Worm (Caenorhabditis elegans): ENCODE data around the gene mec-9.

mec-9 gene

ce11 chrV:9948840-9949239 is 33.9 kb upstream of the mec-9 start, which contains the start of gene nlp-58:
TSS of gene nlp-58 (minus strand) at chrV:9948940.
- TF ChIP-seq ets-7 (tag; optimal IDR thresholded peaks at IDR 0.05) (no peak), tra-4 (tag; optimal IDR thresholded peaks at IDR 0.05) (no peak), ceh-36 (tag; optimal IDR thresholded peaks at IDR 0.05) (no peak), hnd-1 (tag; optimal IDR thresholded peaks at IDR 0.05) (no peak), aly-1 (tag; optimal IDR thresholded peaks at IDR 0.05) (no peak), tbx-37 (GFP tag; conservative IDR thresholded peaks at IDR 0.05) (no peak), ceh-13 (GFP tag; optimal IDR thresholded peaks at IDR 0.05) (no peak)

- no peak for TF ChIP-seq pes-1 (GFP tag; IDR thresholded peaks at IDR 0.05)
- no peak for TF ChIP-seq sea-1 (GFP tag; conservative IDR thresholded peaks at IDR 0.05)
- no peak for TF ChIP-seq aly-1 (tag; optimal IDR thresholded peaks at IDR 0.05)
- no peak for TF ChIP-seq ama-1 (optimal IDR thresholded peaks at IDR 0.05)
- no peak for TF ChIP-seq F13C5.2 (tag; optimal IDR thresholded peaks at IDR 0.05)
- no peak for TF ChIP-seq ets-7 (tag; optimal IDR thresholded peaks at IDR 0.05)
- TF ChIP-seq ceh-36 (tag; optimal IDR thresholded peaks at IDR 0.05) = no peak
- TF ChIP-seq hmbx-1 (tag; optimal IDR thresholded peaks at IDR 0.05) = no peak
- no peak for TF ChIP-seq tra-4 (tag; optimal IDR thresholded peaks at IDR 0.05)
- TF ChIP-seq scrt-1 (GFP tag; IDR thresholded peaks at IDR 0.05) = no peak
- TF ChIP-seq flt-1 (GFP tag; IDR thresholded peaks at IDR 0.05) = no peak
- no peak for TF ChIP-seq tbx-11 (GFP tag; IDR thresholded peaks at IDR 0.05)
Measured at ce11 chrV:9944093-9944492, 29.2 kb upstream of the mec-9 start, which contains the start of gene sre-28. TSS of gene sre-28 (plus strand) at chrV:9944393.

ce11 chrV:9943039-9943438 is 28.1 kb upstream of the mec-9 start, which contains the start of gene fipr-12:
TSS of gene fipr-12 (plus strand) at chrV:9943339.
- TF ChIP-seq hmg-4 (GFP tag; optimal IDR thresholded peaks at IDR 0.05) (no peak), ets-7 (tag; optimal IDR thresholded peaks at IDR 0.05) (no peak)

- TF ChIP-seq B0310.2 (tag; optimal IDR thresholded peaks at IDR 0.05) = no peak
- TF ChIP-seq scrt-1 (GFP tag; IDR thresholded peaks at IDR 0.05) = no peak
- TF ChIP-seq hmg-4 (GFP tag; optimal IDR thresholded peaks at IDR 0.05) = no peak
- TF ChIP-seq sea-1 (GFP tag; conservative IDR thresholded peaks at IDR 0.05) = no peak
- TF ChIP-seq ets-7 (tag; optimal IDR thresholded peaks at IDR 0.05) = no peak
- no peak for TF ChIP-seq tra-4 (tag; optimal IDR thresholded peaks at IDR 0.05)
- TF ChIP-seq ama-1 (optimal IDR thresholded peaks at IDR 0.05) = no peak
- TF ChIP-seq flt-1 (GFP tag; IDR thresholded peaks at IDR 0.05) = no peak
- TF ChIP-seq hnd-1 (tag; optimal IDR thresholded peaks at IDR 0.05) = no peak
- TF ChIP-seq hmbx-1 (tag; optimal IDR thresholded peaks at IDR 0.05) = no peak
Measured at ce11 chrV:9937435-9937834, 22.5 kb upstream of the mec-9 start, which contains the start of gene srj-33. TSS of gene srj-33 (minus strand) at chrV:9937535.

ce11 chrV:9930612-9931065 is 15.7 kb upstream of the mec-9 start, which contains the start of the genes rmh-2 and suds-3:
TSS of gene rmh-2 (minus strand) at chrV:9930775.
TSS of gene suds-3 (plus strand) at chrV:9931015.
- TF ChIP-seq F13C5.2 (tag; optimal IDR thresholded peaks at IDR 0.05) (no peak), pes-1 (GFP tag; IDR thresholded peaks at IDR 0.05) (no peak), ceh-36 (tag; optimal IDR thresholded peaks at IDR 0.05) (no peak), B0310.2 (tag; optimal IDR thresholded peaks at IDR 0.05) (no peak), ets-7 (tag; optimal IDR thresholded peaks at IDR 0.05) (no peak), hmg-4 (GFP tag; optimal IDR thresholded peaks at IDR 0.05) (peak; percentile 7)

ce11 chrV:9927954-9928353 is 13.0 kb upstream of the mec-9 start:
- TF ChIP-seq ama-1 (optimal IDR thresholded peaks at IDR 0.05) (no peak), aly-1 (tag; optimal IDR thresholded peaks at IDR 0.05) (no peak), scrt-1 (GFP tag; IDR thresholded peaks at IDR 0.05) (no peak), pes-1 (GFP tag; IDR thresholded peaks at IDR 0.05) (no peak), B0310.2 (tag; optimal IDR thresholded peaks at IDR 0.05) (no peak), hnd-1 (tag; optimal IDR thresholded peaks at IDR 0.05) (no peak), sea-1 (GFP tag; conservative IDR thresholded peaks at IDR 0.05) (no peak), tra-4 (tag; optimal IDR thresholded peaks at IDR 0.05) (no peak), ceh-13 (GFP tag; optimal IDR thresholded peaks at IDR 0.05) (no peak), hmbx-1 (tag; optimal IDR thresholded peaks at IDR 0.05) (no peak), hmg-4 (GFP tag; optimal IDR thresholded peaks at IDR 0.05) (no peak), ceh-36 (tag; optimal IDR thresholded peaks at IDR 0.05) (no peak), tbx-11 (GFP tag; IDR thresholded peaks at IDR 0.05) (no peak), tbx-37 (GFP tag; conservative IDR thresholded peaks at IDR 0.05) (no peak)

ce11 chrV:9927381-9927780 is 12.5 kb upstream of the mec-9 start:
- TF ChIP-seq ceh-13 (GFP tag; optimal IDR thresholded peaks at IDR 0.05) (no peak), hmbx-1 (tag; optimal IDR thresholded peaks at IDR 0.05) (no peak), scrt-1 (GFP tag; IDR thresholded peaks at IDR 0.05) (no peak), ets-7 (tag; optimal IDR thresholded peaks at IDR 0.05) (no peak), flt-1 (GFP tag; IDR thresholded peaks at IDR 0.05) (no peak), ceh-36 (tag; optimal IDR thresholded peaks at IDR 0.05) (no peak)

ce11 chrV:9926240-9926639 is 11.3 kb upstream of the mec-9 start, which contains the start of gene C50H2.13:
TSS of gene C50H2.13 (plus strand) at chrV:9926540.
- TF ChIP-seq flt-1 (GFP tag; IDR thresholded peaks at IDR 0.05) (no peak), tbx-37 (GFP tag; conservative IDR thresholded peaks at IDR 0.05) (no peak), tbx-11 (GFP tag; IDR thresholded peaks at IDR 0.05) (no peak), B0310.2 (tag; optimal IDR thresholded peaks at IDR 0.05) (no peak), sea-1 (GFP tag; conservative IDR thresholded peaks at IDR 0.05) (no peak), F13C5.2 (tag; optimal IDR thresholded peaks at IDR 0.05) (no peak), tra-4 (tag; optimal IDR thresholded peaks at IDR 0.05) (no peak)

ce11 chrV:9925647-9926046 is 10.7 kb upstream of the mec-9 start:
- no peak for TF ChIP-seq pes-1 (GFP tag; IDR thresholded peaks at IDR 0.05)
- TF ChIP-seq sea-1 (GFP tag; conservative IDR thresholded peaks at IDR 0.05) = no peak
- no peak for TF ChIP-seq F13C5.2 (tag; optimal IDR thresholded peaks at IDR 0.05)
- no peak for TF ChIP-seq ama-1 (optimal IDR thresholded peaks at IDR 0.05)
- TF ChIP-seq ceh-36 (tag; optimal IDR thresholded peaks at IDR 0.05) = no peak
- TF ChIP-seq tbx-37 (GFP tag; conservative IDR thresholded peaks at IDR 0.05) = no peak
- TF ChIP-seq hnd-1 (tag; optimal IDR thresholded peaks at IDR 0.05) = no peak
- no peak for TF ChIP-seq tbx-11 (GFP tag; IDR thresholded peaks at IDR 0.05)
- no peak for TF ChIP-seq aly-1 (tag; optimal IDR thresholded peaks at IDR 0.05)
- no peak for TF ChIP-seq ceh-13 (GFP tag; optimal IDR thresholded peaks at IDR 0.05)
- no peak for TF ChIP-seq tra-4 (tag; optimal IDR thresholded peaks at IDR 0.05)

Measured in whole organism, early embryonic.